Fruit fly (Drosophila melanogaster) whole organism, embryonic: ENCODE results near the gene Alh.

ENCODE experiments used
- Bdp1 ChIP-seq: fragments of 200-800 bp; sonication (Bioruptor generic); optimal IDR thresholded peaks from 3 replicates; lab custom pipeline; 2016; ENCODE audit warnings: missing biosample characterization, missing genetic modification characterization
- CG10366 ChIP-seq: fragments of 200-800 bp; sonication (Bioruptor generic); IDR thresholded peaks from 2 replicates; pipeline ENCODE4 v1.3.6; 2022; ENCODE audit warnings: missing biosample characterization, missing genetic modification characterization
- CG11085 ChIP-seq: fragments of 200-800 bp; sonication (Bioruptor generic); IDR thresholded peaks from 2 replicates; pipeline ENCODE4 v1.3.6; 2022; ENCODE audit warnings: missing biosample characterization, missing genetic modification characterization
- CG12391 ChIP-seq: fragments of 200-800 bp; sonication (Bioruptor generic); optimal IDR thresholded peaks from 3 replicates; lab custom pipeline; 2018; ENCODE audit warnings: missing biosample characterization, mild to moderate bottlenecking, missing genetic modification characterization, moderate library complexity
- CG13287 ChIP-seq: fragments of 200-800 bp; sonication (Bioruptor generic); IDR thresholded peaks from 2 replicates; pipeline ENCODE4 v1.3.6; 2022; ENCODE audit warnings: missing biosample characterization, missing genetic modification characterization; ENCODE audit not compliant: partially characterized antibody
- CG13296 ChIP-seq: fragments of 200-800 bp; sonication (Bioruptor generic); optimal IDR thresholded peaks from 3 replicates; lab custom pipeline; 2018; ENCODE audit warnings: missing biosample characterization, mild to moderate bottlenecking, missing genetic modification characterization
- CG1529 ChIP-seq: fragments of 200-800 bp; sonication (Bioruptor generic); optimal IDR thresholded peaks from 3 replicates; lab custom pipeline; 2018; ENCODE audit warnings: missing biosample characterization, missing genetic modification characterization
- CG17829 ChIP-seq: fragments of 200-800 bp; optimal IDR thresholded peaks from 2 replicates; lab custom pipeline; 2019; ENCODE audit warnings: missing biosample characterization, mild to moderate bottlenecking, missing genetic modification characterization, moderate library complexity
- CG18011 ChIP-seq: fragments of 200-800 bp; sonication (Bioruptor generic); optimal IDR thresholded peaks from 2 replicates; lab custom pipeline; 2017; ENCODE audit warnings: missing biosample characterization, missing genetic modification characterization, mild to moderate bottlenecking, moderate library complexity, missing genotype
- CG18599 ChIP-seq: fragments of 200-800 bp; sonication (Bioruptor generic); optimal IDR thresholded peaks from 3 replicates; lab custom pipeline; 2017; ENCODE audit warnings: missing biosample characterization, missing genetic modification characterization, mild to moderate bottlenecking, moderate library complexity, missing genetic modification reagents
- CG2129 ChIP-seq: fragments of 200-800 bp; sonication (Bioruptor generic); IDR thresholded peaks from 2 replicates; pipeline ENCODE4 v1.3.6; 2022; ENCODE audit warnings: missing biosample characterization, missing genetic modification characterization; ENCODE audit not compliant: partially characterized antibody
- CG2202 ChIP-seq: fragments of 200-800 bp; sonication (Bioruptor generic); optimal IDR thresholded peaks from 2 replicates; lab custom pipeline; 2018; ENCODE audit warnings: missing biosample characterization, mild to moderate bottlenecking, missing genetic modification characterization
- CG31365 ChIP-seq: fragments of 200-800 bp; sonication (Bioruptor generic); optimal IDR thresholded peaks from 2 replicates; lab custom pipeline; 2018; ENCODE audit warnings: missing biosample characterization, mild to moderate bottlenecking, missing genetic modification characterization
- CG3847 ChIP-seq: fragments of 200-800 bp; sonication (Bioruptor generic); IDR thresholded peaks from 2 replicates; pipeline ENCODE4 v1.3.6; 2022; ENCODE audit warnings: missing biosample characterization, missing genetic modification characterization
- CG6175 ChIP-seq: fragments of 200-800 bp; sonication (Bioruptor generic); IDR thresholded peaks from 3 replicates; pipeline ENCODE4 v1.3.6; 2022; ENCODE audit warnings: missing biosample characterization, missing genetic modification characterization
- CG7556 ChIP-seq: fragments of 200-800 bp; sonication (Bioruptor generic); optimal IDR thresholded peaks from 2 replicates; lab custom pipeline; 2017; ENCODE audit warnings: missing biosample characterization, mild to moderate bottlenecking, missing genetic modification characterization
- CG7987 ChIP-seq: fragments of 200-800 bp; sonication (Bioruptor generic); optimal IDR thresholded peaks from 2 replicates; lab custom pipeline; 2018; ENCODE audit warnings: missing biosample characterization, mild to moderate bottlenecking, missing genetic modification characterization, moderate library complexity
- CG9876 ChIP-seq: fragments of 200-800 bp; sonication (Bioruptor generic); optimal IDR thresholded peaks from 2 replicates; lab custom pipeline; 2016; ENCODE audit warnings: missing biosample characterization, missing genetic modification characterization
- Doc3 ChIP-seq: fragments of 200-800 bp; sonication (Bioruptor generic); IDR thresholded peaks from 3 replicates; pipeline ENCODE4 v1.3.6; 2022; ENCODE audit warnings: missing biosample characterization, missing genetic modification characterization; ENCODE audit not compliant: partially characterized antibody
- Dref ChIP-seq: fragments of 200-800 bp; sonication (Bioruptor generic); IDR thresholded peaks from 2 replicates; pipeline ENCODE4 v1.3.6; 2022; ENCODE audit warnings: missing biosample characterization, missing genetic modification characterization
- Gug ChIP-seq: fragments of 200-800 bp; sonication (Bioruptor generic); IDR thresholded peaks from 4 replicates; pipeline ENCODE4 v1.3.6; 2022; ENCODE audit warnings: missing biosample characterization, missing genetic modification characterization
- Hey ChIP-seq: fragments of 200-800 bp; sonication (Bioruptor generic); optimal IDR thresholded peaks from 3 replicates; lab custom pipeline; 2018; ENCODE audit warnings: missing biosample characterization, mild to moderate bottlenecking, missing genetic modification characterization
- HmgD ChIP-seq: fragments of 200-800 bp; sonication (Bioruptor generic); optimal IDR thresholded peaks from 3 replicates; lab custom pipeline; 2016; ENCODE audit warnings: missing biosample characterization, missing genetic modification characterization
- Hr78 ChIP-seq, 2 experiments: fragments of 200-800 bp in 1 of 2; fragments of >200 bp in 1 of 2; sonication (Bioruptor generic) in 1 of 2; optimal IDR thresholded peaks; 2 replicates each; lab custom pipeline; 2017 to 2019; ENCODE audit warnings: missing biosample characterization in 2 of 2, missing genetic modification characterization in 2 of 2, mild to moderate bottlenecking in 1 of 2, moderate library complexity in 1 of 2
- Max ChIP-seq: fragments of 200-800 bp; sonication (Bioruptor generic); optimal IDR thresholded peaks from 2 replicates; lab custom pipeline; 2016; ENCODE audit warnings: missing biosample characterization, mild to moderate bottlenecking, missing genetic modification characterization
- Med ChIP-seq: fragments of 200-800 bp; sonication (Bioruptor generic); peaks from one replicate; lab custom pipeline; 2016; ENCODE audit warnings: missing biosample characterization, missing genetic modification characterization, mild to moderate bottlenecking, inconsistent platforms, moderate library complexity
- NC2α ChIP-seq: fragments of 200-800 bp; sonication (Bioruptor generic); optimal IDR thresholded peaks from 2 replicates; lab custom pipeline; 2016; ENCODE audit warnings: missing biosample characterization, missing genetic modification characterization
- NK7.1 ChIP-seq: fragments of 200-800 bp; sonication (Bioruptor generic); optimal IDR thresholded peaks from 3 replicates; lab custom pipeline; 2016; ENCODE audit warnings: missing biosample characterization, missing genetic modification characterization
- Sox100B ChIP-seq: fragments of 200-800 bp; sonication (Bioruptor generic); optimal IDR thresholded peaks from 3 replicates; lab custom pipeline; 2018; ENCODE audit warnings: missing biosample characterization, mild to moderate bottlenecking, missing genetic modification characterization
- bowl ChIP-seq: fragments of 200-800 bp; sonication (Bioruptor generic); IDR thresholded peaks from 2 replicates; pipeline ENCODE4 v1.3.6; 2022; ENCODE audit warnings: missing biosample characterization, missing genetic modification characterization
- bsh ChIP-seq, 2 experiments: fragments of 200-800 bp; sonication (Bioruptor generic); optimal IDR thresholded peaks; 2 replicates each; lab custom pipeline; 2017 to 2018; ENCODE audit warnings: mild to moderate bottlenecking in 2 of 2, missing biosample characterization in 2 of 2, missing genetic modification characterization in 2 of 2, moderate library complexity in 1 of 2
- dimm ChIP-seq: fragments of 200-800 bp; sonication (Bioruptor generic); IDR thresholded peaks from 2 replicates; pipeline ENCODE4 v1.3.6; 2022; ENCODE audit warnings: missing biosample characterization, missing genetic modification characterization
- dm ChIP-seq: fragments of 200-800 bp; sonication (Bioruptor generic); optimal IDR thresholded peaks from 3 replicates; lab custom pipeline; 2016; ENCODE audit warnings: missing biosample characterization, missing genetic modification characterization
- dmrt11E ChIP-seq: fragments of 200-800 bp; sonication (Bioruptor generic); optimal IDR thresholded peaks from 3 replicates; lab custom pipeline; 2018; ENCODE audit warnings: missing biosample characterization, mild to moderate bottlenecking, missing genetic modification characterization, moderate library complexity
- en ChIP-seq: fragments of 200-800 bp; sonication (Bioruptor generic); optimal IDR thresholded peaks from 2 replicates; lab custom pipeline; 2016; ENCODE audit warnings: missing biosample characterization, missing genetic modification characterization
- eyg ChIP-seq: fragments of 200-800 bp; sonication (Bioruptor generic); optimal IDR thresholded peaks from 3 replicates; lab custom pipeline; 2016; ENCODE audit warnings: missing biosample characterization, missing genetic modification characterization
- grn ChIP-seq: fragments of 200-800 bp; sonication (Bioruptor generic); optimal IDR thresholded peaks from 3 replicates; lab custom pipeline; 2017; ENCODE audit warnings: missing biosample characterization, missing genetic modification characterization
- gsb-n ChIP-seq: fragments of 200-800 bp; sonication (Bioruptor generic); optimal IDR thresholded peaks from 3 replicates; lab custom pipeline; 2018; ENCODE audit warnings: missing biosample characterization, mild to moderate bottlenecking, missing genetic modification characterization
- hbn ChIP-seq: fragments of 200-800 bp; sonication (Bioruptor generic); IDR thresholded peaks from 2 replicates; pipeline ENCODE4 v1.3.6; 2022; ENCODE audit warnings: missing biosample characterization, missing genetic modification characterization; ENCODE audit not compliant: partially characterized antibody
- inv ChIP-seq: fragments of 200-800 bp; sonication (Bioruptor generic); IDR thresholded peaks from 2 replicates; pipeline ENCODE4 v1.3.6; 2022; ENCODE audit warnings: missing biosample characterization, missing genetic modification characterization; ENCODE audit not compliant: partially characterized antibody
- jing ChIP-seq: fragments of 200-800 bp; sonication (Bioruptor generic); optimal IDR thresholded peaks from 2 replicates; lab custom pipeline; 2018; ENCODE audit warnings: missing biosample characterization, mild to moderate bottlenecking, missing genetic modification characterization
- klu ChIP-seq: fragments of 200-800 bp; sonication (Bioruptor generic); IDR thresholded peaks from 2 replicates; pipeline ENCODE4 v1.3.6; 2022; ENCODE audit warnings: missing biosample characterization, missing genetic modification characterization
- kni ChIP-seq: fragments of 200-800 bp; sonication (Bioruptor generic); optimal IDR thresholded peaks from 3 replicates; lab custom pipeline; 2017; ENCODE audit warnings: mild to moderate bottlenecking, missing biosample characterization, missing genetic modification reagents, missing genetic modification characterization
- repo ChIP-seq: fragments of 200-800 bp; sonication (Bioruptor generic); optimal IDR thresholded peaks from 2 replicates; lab custom pipeline; 2016; ENCODE audit warnings: missing biosample characterization, missing genetic modification characterization
- run ChIP-seq: fragments of 200-800 bp; sonication (Bioruptor generic); optimal IDR thresholded peaks from 3 replicates; lab custom pipeline; 2018; ENCODE audit warnings: missing biosample characterization, mild to moderate bottlenecking, missing genetic modification characterization
- scrt ChIP-seq: fragments of 200-800 bp; sonication (Bioruptor generic); optimal IDR thresholded peaks from 2 replicates; lab custom pipeline; 2018; ENCODE audit warnings: missing biosample characterization, mild to moderate bottlenecking, missing genetic modification characterization, moderate library complexity
- sens-2 ChIP-seq: fragments of 200-800 bp; sonication (Bioruptor generic); IDR thresholded peaks from 2 replicates; pipeline ENCODE4 v1.3.6; 2022; ENCODE audit warnings: missing biosample characterization, missing genetic modification characterization
- sim ChIP-seq: fragments of 200-800 bp; sonication (Bioruptor generic); IDR thresholded peaks from 2 replicates; pipeline ENCODE4 v1.3.6; 2022; ENCODE audit warnings: missing biosample characterization, missing genetic modification characterization
- slbo ChIP-seq: fragments of 200-800 bp; sonication (Bioruptor generic); IDR thresholded peaks from 2 replicates; pipeline ENCODE4 v1.3.6; 2022; ENCODE audit warnings: missing biosample characterization, missing genetic modification characterization
- slp2 ChIP-seq: fragments of 200-800 bp; sonication (Bioruptor generic); optimal IDR thresholded peaks from 2 replicates; lab custom pipeline; 2016; ENCODE audit warnings: missing biosample characterization, missing genetic modification characterization
- zen2 ChIP-seq: fragments of 200-800 bp; sonication (Bioruptor generic); IDR thresholded peaks from 3 replicates; pipeline ENCODE4 v1.3.6; 2022; ENCODE audit warnings: missing biosample characterization, missing genetic modification characterization; ENCODE audit not compliant: partially characterized antibody

Alh gene

dm6 chr3R:7130827-7131226, 6.8 kb upstream of the Alh start (continued):
- TF ChIP-seq run (no peak), CG31365 (tag; lab: Kevin White, UChicago) (peak; percentile 29), Gug (GFP tag; lab: Robert Waterston, UW) (peak; percentile 41; the same call in 2 of the 4 replicates), en (GFP tag; lab: Kevin White, UChicago) (no peak), zen2 (GFP tag; lab: Robert Waterston, UW) (peak; percentile 93), slbo (no peak), CG13287 (GFP tag; lab: Robert Waterston, UW) (peak; percentile 96), sens-2 (GFP tag; lab: Robert Waterston, UW) (no peak), Dref (GFP tag; lab: Robert Waterston, UW) (peak; percentile 67), CG2129 (GFP tag; lab: Robert Waterston, UW) (peak; percentile 81), HmgD (GFP tag; lab: Kevin White, UChicago) (no peak), CG3847 (GFP tag; lab: Robert Waterston, UW) (no peak), bowl (GFP tag; lab: Robert Waterston, UW) (no peak), CG18011 (GFP tag; lab: Kevin White, UChicago) (no peak), inv (peak; percentile 76), CG9876 (GFP tag; lab: Kevin White, UChicago) (no peak), CG2202 (tag; lab: Kevin White, UChicago) (no peak), Bdp1 (GFP tag; lab: Kevin White, UChicago) (peak; percentile 100), grn (GFP tag; lab: Kevin White, UChicago) (no peak), dm (no peak), repo (GFP tag; lab: Kevin White, UChicago) (no peak), CG12391 (tag; lab: Kevin White, UChicago) (no peak), slp2 (GFP tag; lab: Kevin White, UChicago) (no peak), kni (GFP tag; lab: Kevin White, UChicago) (no peak), CG18599 (GFP tag; lab: Kevin White, UChicago) (no peak), CG11085 (GFP tag; lab: Robert Waterston, UW) (no peak), NC2α (GFP tag; lab: Kevin White, UChicago) (no peak), NK7.1 (GFP tag; lab: Kevin White, UChicago) (no peak), Doc3 (GFP tag; lab: Robert Waterston, UW) (peak; percentile 94), klu (GFP tag; lab: Robert Waterston, UW) (no peak), CG1529 (GFP tag; lab: Kevin White, UChicago) (no peak), Sox100B (no peak), Hr78 (GFP tag; optimal IDR thresholded peaks at IDR 0.05; lab: Kevin White, UChicago) (no peak), CG6175 (GFP tag; lab: Robert Waterston, UW) (no peak), bsh (GFP tag; optimal IDR thresholded peaks at IDR 0.05; lab: Kevin White, UChicago) (no peak), jing (GFP tag; lab: Kevin White, UChicago) (no peak), CG13296 (GFP tag; lab: Kevin White, UChicago) (no peak), eyg (no peak), gsb-n (peak; percentile 79), CG17829 (no peak), dimm (GFP tag; lab: Robert Waterston, UW) (no peak), sim (GFP tag; lab: Robert Waterston, UW) (no peak), CG7987 (GFP tag; lab: Kevin White, UChicago) (no peak), Hey (tag; lab: Kevin White, UChicago) (no peak), Med (peak; percentile 68), dmrt11E (tag; lab: Kevin White, UChicago) (no peak), Max (GFP tag; lab: Kevin White, UChicago) (no peak), CG10366 (GFP tag; lab: Robert Waterston, UW) (no peak), scrt (no peak), hbn (GFP tag; lab: Robert Waterston, UW) (peak; percentile 92), CG7556 (GFP tag; lab: Kevin White, UChicago) (no peak)
